Worm (Caenorhabditis elegans): Measurements from ENCODE around the gene dcaf-1.

dcaf-1 gene

DNA sequence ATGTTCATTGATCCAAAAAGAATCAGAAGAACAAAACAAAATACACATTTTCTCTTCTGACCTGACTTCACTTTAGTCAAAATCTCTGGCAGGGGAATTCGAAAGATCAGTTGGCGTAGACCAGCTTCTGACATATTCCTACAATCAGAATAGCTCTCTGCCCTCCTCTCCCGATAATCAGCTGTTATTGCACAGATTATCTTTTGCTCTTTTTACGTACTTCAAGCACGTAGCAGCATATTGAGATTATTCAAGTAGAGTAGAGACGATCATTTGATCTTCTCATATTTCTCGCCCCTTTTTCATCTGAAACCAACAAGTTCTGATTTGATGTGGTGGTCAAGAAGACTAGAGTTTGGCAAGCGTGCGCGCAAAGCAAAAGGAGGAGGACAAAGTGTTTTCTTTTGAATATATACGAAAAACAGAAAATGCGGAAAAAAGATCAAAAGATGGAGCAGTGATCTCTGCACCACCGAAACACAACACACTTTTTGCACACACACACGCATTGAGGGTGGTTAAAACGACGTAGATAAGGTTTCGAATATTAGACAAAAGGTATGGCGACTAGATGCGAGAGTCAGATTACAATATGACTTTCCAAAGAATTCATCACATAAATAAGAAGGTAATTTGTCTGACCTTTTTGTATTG is 32.7 kb downstream of the dcaf-1 start:
- no peak for TF ChIP-seq ama-1 (optimal IDR thresholded peaks at IDR 0.05)
- TF ChIP-seq fkh-6 (tag; optimal IDR thresholded peaks at IDR 0.05), result no peak
- no peak for TF ChIP-seq ttx-3 (tag; optimal IDR thresholded peaks at IDR 0.05)
- no peak for TF ChIP-seq ceh-9 (tag; optimal IDR thresholded peaks at IDR 0.05)
- no peak for TF ChIP-seq ceh-2 (tag; optimal IDR thresholded peaks at IDR 0.05)
- no peak for TF ChIP-seq che-1 (tag; optimal IDR thresholded peaks at IDR 0.05)
- no peak for TF ChIP-seq fax-1 (tag; optimal IDR thresholded peaks at IDR 0.05)
- TF ChIP-seq ets-4 (tag; optimal IDR thresholded peaks at IDR 0.05), result no peak
- TF ChIP-seq elt-2 (tag; optimal IDR thresholded peaks at IDR 0.05), result no peak
- no peak for TF ChIP-seq fkh-10 (GFP tag; optimal IDR thresholded peaks at IDR 0.05)
- TF ChIP-seq K09A11.1 (tag; optimal IDR thresholded peaks at IDR 0.05; ENCODE audit: insufficient read depth), result no peak
- no peak for TF ChIP-seq unc-86 (tag; optimal IDR thresholded peaks at IDR 0.05)
- no peak for TF ChIP-seq dve-1 (tag; optimal IDR thresholded peaks at IDR 0.05)
- TF ChIP-seq T23F11.4 (GFP tag; optimal IDR thresholded peaks at IDR 0.05), result no peak
- TF ChIP-seq elt-4 (tag; optimal IDR thresholded peaks at IDR 0.05), result no peak
- TF ChIP-seq pag-3 (tag; optimal IDR thresholded peaks at IDR 0.05; ENCODE audit: borderline replicate concordance), result no peak
- TF ChIP-seq ceh-34 (tag; optimal IDR thresholded peaks at IDR 0.05), result no peak
- no peak for TF ChIP-seq madf-2 (tag; optimal IDR thresholded peaks at IDR 0.05)
- no peak for TF ChIP-seq Y22D7AL.16 (tag; optimal IDR thresholded peaks at IDR 0.05)

DNA sequence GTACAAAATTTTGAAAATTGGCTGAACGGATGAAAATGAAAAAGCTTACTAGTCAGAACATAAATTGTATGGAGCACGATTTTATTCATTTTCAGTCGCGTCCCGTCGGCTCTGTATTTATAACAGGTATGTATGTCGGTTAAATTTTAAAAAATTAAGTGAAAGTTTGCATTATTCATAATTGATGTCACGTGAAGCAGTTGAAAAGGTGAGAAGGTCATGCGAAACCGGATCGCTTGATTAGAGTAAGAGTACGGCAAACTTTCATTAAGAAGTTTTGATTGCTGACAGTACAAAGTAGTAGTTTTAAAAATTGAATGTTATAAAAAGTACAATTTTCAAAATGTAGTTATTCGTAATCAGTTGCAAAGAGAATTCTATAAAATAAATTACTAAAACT is 33.3 kb downstream of the dcaf-1 start:
- TF ChIP-seq rnt-1 (tag; optimal IDR thresholded peaks at IDR 0.05), result no peak
- TF ChIP-seq unc-86 (tag; optimal IDR thresholded peaks at IDR 0.05), result no peak

DNA sequence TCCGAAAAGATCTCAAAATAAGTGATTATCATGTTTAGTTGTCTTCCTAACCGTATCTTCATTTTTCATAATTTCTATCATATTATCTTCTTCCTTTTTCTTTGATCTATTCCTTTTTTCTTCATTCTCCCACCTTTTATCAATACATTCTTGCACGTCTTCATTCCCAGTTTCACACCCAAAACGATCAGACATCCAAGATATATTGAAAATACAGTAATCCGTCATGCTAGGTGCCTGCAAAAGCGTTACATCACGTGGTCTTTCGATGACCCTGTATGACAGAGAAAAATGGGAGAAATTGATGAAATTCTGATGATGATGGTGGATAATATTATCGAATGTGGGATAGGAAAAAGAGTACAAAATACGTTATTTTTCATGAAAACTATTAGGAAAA is 34.1 kb downstream of the dcaf-1 start:
- no peak for TF ChIP-seq pat-9 (tag; optimal IDR thresholded peaks at IDR 0.05)
- peak; percentile 30 for TF ChIP-seq hlh-30 (tag; optimal IDR thresholded peaks at IDR 0.05; ENCODE audit: insufficient read depth)

- TF ChIP-seq ets-4 (tag; optimal IDR thresholded peaks at IDR 0.05) (no peak), ceh-34 (tag; optimal IDR thresholded peaks at IDR 0.05) (peak; percentile 18), hlh-30 (tag; optimal IDR thresholded peaks at IDR 0.05; ENCODE audit: insufficient read depth) (peak; percentile 48), ceh-31 (tag; optimal IDR thresholded peaks at IDR 0.05) (no peak), pqm-1 (tag; optimal IDR thresholded peaks at IDR 0.05) (peak; percentile 10), lim-6 (tag; optimal IDR thresholded peaks at IDR 0.05) (no peak), ceh-18 (tag; optimal IDR thresholded peaks at IDR 0.05) (peak; percentile 14), pat-9 (tag; optimal IDR thresholded peaks at IDR 0.05) (no peak), F13H6.1 (tag; optimal IDR thresholded peaks at IDR 0.05) (peak; percentile 30), gmeb-2 (tag; optimal IDR thresholded peaks at IDR 0.05) (no peak)
Observed at ce11 chrIV:9671001-9671652, 35.4 kb downstream of the dcaf-1 start.

DNA sequence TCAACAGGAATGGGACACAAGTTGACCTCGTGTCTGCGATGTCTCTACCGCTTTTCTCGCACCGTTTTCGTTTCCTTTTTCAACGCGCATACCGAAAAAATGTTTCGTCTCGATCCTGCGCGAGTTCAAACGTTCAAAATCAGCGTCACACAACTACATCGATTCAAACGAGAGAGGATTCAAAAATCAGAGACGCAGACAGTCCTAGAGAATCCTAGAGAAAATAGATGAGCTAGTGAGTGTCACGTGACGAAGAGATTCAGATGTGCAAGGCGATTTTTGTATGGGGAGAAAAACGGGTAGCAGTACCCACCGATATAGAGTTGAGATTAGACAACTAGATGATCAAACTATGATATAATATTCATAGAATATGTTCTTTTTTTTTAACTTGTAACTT is 36.6 kb downstream of the dcaf-1 start:
- TF ChIP-seq hlh-30 (tag; optimal IDR thresholded peaks at IDR 0.05; ENCODE audit: insufficient read depth) (peak; percentile 72), ceh-6 (GFP tag; optimal IDR thresholded peaks at IDR 0.05) (no peak)

DNA sequence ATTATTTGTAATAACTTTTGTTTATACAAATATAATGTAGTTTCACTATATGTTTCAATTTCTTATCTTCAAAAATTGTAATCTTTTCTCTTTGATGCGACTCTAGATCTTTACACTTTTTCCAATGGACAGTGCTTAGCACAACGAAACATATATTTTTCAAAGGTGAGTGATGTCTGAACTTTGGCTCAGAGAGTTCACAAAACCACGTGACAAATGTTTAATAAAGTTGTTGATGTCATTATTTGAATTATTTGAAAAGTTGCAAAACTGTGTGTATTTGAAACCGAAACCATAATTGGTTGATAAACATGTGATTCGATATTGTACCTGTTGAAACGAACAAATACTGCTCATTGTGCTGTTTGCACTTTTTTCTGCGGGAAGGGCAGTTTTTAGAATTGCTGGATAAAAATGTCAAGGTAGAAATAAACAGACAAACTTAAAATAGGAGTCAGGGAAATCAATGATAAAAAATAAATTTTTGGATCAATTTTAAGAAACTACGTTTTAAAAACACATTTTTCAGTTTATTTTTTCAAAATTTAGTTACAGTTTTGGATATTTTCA is 38.3 kb downstream of the dcaf-1 start:
- TF ChIP-seq hlh-30 (tag; optimal IDR thresholded peaks at IDR 0.05; ENCODE audit: insufficient read depth) (peak; percentile 7), lin-11 (tag; optimal IDR thresholded peaks at IDR 0.05) (no peak), eyg-1 (tag; optimal IDR thresholded peaks at IDR 0.05) (no peak), pqm-1 (tag; optimal IDR thresholded peaks at IDR 0.05) (no peak), ceh-30 (tag; optimal IDR thresholded peaks at IDR 0.05) (no peak), fkh-10 (GFP tag; optimal IDR thresholded peaks at IDR 0.05) (no peak)
